Worm (Caenorhabditis elegans) whole organism, L4/young adult: ENCODE measurements around the gene sox-4.

Experiments used
- W03F9.2 ChIP-seq: fragments of 150-350 bp; optimal IDR thresholded peaks from 2 replicates; lab custom pipeline; 2014; ENCODE audit warnings: missing biosample characterization, missing genetic modification characterization
- dao-5 ChIP-seq: sonication (generic microtip); optimal IDR thresholded peaks from 2 replicates; lab custom pipeline; 2016; ENCODE audit warnings: missing genotype, missing genetic modification characterization, moderate library complexity, missing compliant biosample characterization
- him-1 ChIP-seq: sonication (generic microtip); optimal IDR thresholded peaks from 2 replicates; lab custom pipeline; 2016; ENCODE audit warnings: missing genotype, missing genetic modification reagents, missing genetic modification characterization, missing compliant biosample characterization

- TF ChIP-seq him-1 (tag; lab: Kevin White, UChicago) = no peak
- TF ChIP-seq W03F9.2 (tag; lab: Kevin White, UChicago) = no peak
- no peak for TF ChIP-seq dao-5
Measured at ce11 chrX:3526712-3527111, 17.9 kb upstream of the sox-4 start.
